Worm (Caenorhabditis elegans): ENCODE results near the gene str-44.

str-44 gene

ce11 chrIV:7190409-7190808, 13.4 kb downstream of the str-44 start:
- TF ChIP-seq dao-5 (tag; optimal IDR thresholded peaks at IDR 0.05) (no peak), him-1 (tag; optimal IDR thresholded peaks at IDR 0.05) (no peak), W03F9.2 (tag; optimal IDR thresholded peaks at IDR 0.05) (no peak)

DNA sequence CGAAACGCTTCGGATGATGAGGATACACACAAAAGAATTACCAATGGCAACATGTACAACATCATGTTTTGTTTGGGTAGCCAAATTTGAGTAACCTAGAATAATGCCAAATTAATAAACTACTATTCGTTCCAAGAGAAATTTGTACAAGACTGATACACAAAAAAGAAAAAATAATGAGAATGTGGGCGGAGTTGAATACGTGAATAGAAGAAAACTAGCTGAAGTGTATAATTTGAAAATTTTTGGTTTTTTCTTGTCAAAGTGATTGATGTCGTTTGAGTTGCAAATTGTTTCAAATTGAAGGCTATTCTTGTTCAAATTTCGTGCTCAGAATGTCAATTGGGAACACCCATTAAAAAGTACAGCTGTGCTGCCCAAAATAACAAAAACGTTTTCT, 14.8 kb downstream of the str-44 start, which contains the start of gene R13A1.5:
Gene R13A1.5, minus strand, starts transcription at position 101 of the 400 bp plus-strand sequence.
- TF ChIP-seq W03F9.2 (tag; optimal IDR thresholded peaks at IDR 0.05) (no peak), dao-5 (tag; optimal IDR thresholded peaks at IDR 0.05) (no peak), him-1 (tag; optimal IDR thresholded peaks at IDR 0.05) (no peak)

- TF ChIP-seq him-1 (tag; optimal IDR thresholded peaks at IDR 0.05) (no peak), dao-5 (tag; optimal IDR thresholded peaks at IDR 0.05) (no peak), W03F9.2 (tag; optimal IDR thresholded peaks at IDR 0.05) (no peak)
Measured at ce11 chrIV:7195734-7196133, 18.7 kb downstream of the str-44 start, which contains the start of gene best-16. TSS of gene best-16 (minus strand) at chrIV:7195834.

DNA sequence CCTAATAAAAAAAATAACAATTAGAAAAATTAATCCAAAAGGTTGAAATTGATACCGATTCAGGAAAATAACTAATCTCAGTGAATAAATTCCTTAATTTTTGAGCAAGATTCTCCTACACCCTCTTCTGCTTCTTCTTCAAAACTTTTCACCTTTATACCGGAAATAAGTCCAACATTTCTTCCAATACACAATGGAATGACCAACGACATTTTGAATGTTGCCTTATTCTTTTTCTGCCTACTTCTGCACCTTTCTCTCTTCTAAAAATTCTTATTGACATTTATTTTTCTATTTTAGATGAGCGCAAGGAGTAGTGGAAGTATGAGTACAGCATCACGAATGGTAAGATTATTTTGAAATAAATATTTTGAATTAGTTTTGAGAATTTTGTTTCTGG, 19.9 kb downstream of the str-44 start, which contains the start of gene unc-8:
Gene unc-8, plus strand, starts transcription at position 301 of the 400 bp plus-strand sequence.
- no peak for TF ChIP-seq dao-5 (tag; optimal IDR thresholded peaks at IDR 0.05)
- TF ChIP-seq W03F9.2 (tag; optimal IDR thresholded peaks at IDR 0.05): no peak
- TF ChIP-seq him-1 (tag; optimal IDR thresholded peaks at IDR 0.05): no peak

ce11 chrIV:7203696-7204095, 26.7 kb downstream of the str-44 start, which contains the start of gene R13A1.3:
TSS of gene R13A1.3 (plus strand) at chrIV:7203996.
- TF ChIP-seq W03F9.2 (tag; optimal IDR thresholded peaks at IDR 0.05) (no peak), him-1 (tag; optimal IDR thresholded peaks at IDR 0.05) (no peak), dao-5 (tag; optimal IDR thresholded peaks at IDR 0.05) (no peak)

- TF ChIP-seq dao-5 (tag; optimal IDR thresholded peaks at IDR 0.05): no peak
- no peak for TF ChIP-seq him-1 (tag; optimal IDR thresholded peaks at IDR 0.05)
- no peak for TF ChIP-seq W03F9.2 (tag; optimal IDR thresholded peaks at IDR 0.05)
Measured at ce11 chrIV:7205969-7206368, 29.0 kb downstream of the str-44 start, which contains the start of gene kcc-1. TSS of gene kcc-1 (plus strand) at chrIV:7206269.

DNA sequence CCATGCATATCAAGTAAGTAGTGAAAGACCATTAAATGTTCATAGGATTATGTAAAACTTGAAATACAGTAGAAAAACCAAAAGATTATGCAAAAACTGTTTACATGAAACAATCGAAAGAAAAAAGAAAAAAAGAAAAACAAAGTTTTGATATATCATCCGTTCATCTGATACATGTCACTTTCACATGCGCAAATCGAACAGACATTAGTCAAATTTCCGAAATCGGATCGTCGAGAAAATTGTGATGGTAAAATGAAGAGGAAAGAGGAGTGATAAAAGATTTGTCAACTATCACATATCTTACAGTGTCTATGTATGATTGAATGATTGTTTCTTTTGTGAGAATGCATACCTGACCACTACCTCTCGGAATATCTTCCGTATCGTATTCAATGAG, 32.0 kb downstream of the str-44 start:
- TF ChIP-seq dao-5 (tag; optimal IDR thresholded peaks at IDR 0.05) (no peak), him-1 (tag; optimal IDR thresholded peaks at IDR 0.05) (no peak), W03F9.2 (tag; optimal IDR thresholded peaks at IDR 0.05) (no peak)

DNA sequence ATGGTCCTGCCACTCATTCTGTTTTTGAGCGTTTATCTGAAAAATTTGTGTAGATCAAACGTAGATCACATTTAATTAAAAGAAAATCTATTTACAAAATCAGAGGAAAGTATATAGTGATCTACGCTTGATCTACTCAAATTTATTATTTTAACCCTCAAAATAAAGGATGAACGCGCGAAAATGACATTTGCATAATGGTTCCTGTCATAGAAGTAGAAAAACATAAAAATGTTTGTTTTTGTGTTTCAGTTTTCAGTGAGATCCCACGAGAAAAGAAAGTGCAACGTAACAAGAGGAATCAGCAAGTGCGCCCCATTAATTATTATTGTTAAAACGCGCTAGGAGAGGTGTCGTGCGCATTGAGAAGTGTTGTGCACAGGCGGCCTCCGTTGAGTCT, 34.3 kb downstream of the str-44 start:
- TF ChIP-seq dao-5 (tag; optimal IDR thresholded peaks at IDR 0.05): no peak
- TF ChIP-seq him-1 (tag; optimal IDR thresholded peaks at IDR 0.05): no peak
- TF ChIP-seq W03F9.2 (tag; optimal IDR thresholded peaks at IDR 0.05): no peak

ce11 chrIV:7212769-7213168, 35.8 kb downstream of the str-44 start:
- TF ChIP-seq W03F9.2 (tag; optimal IDR thresholded peaks at IDR 0.05): no peak
- no peak for TF ChIP-seq him-1 (tag; optimal IDR thresholded peaks at IDR 0.05)
- TF ChIP-seq dao-5 (tag; optimal IDR thresholded peaks at IDR 0.05): no peak

DNA sequence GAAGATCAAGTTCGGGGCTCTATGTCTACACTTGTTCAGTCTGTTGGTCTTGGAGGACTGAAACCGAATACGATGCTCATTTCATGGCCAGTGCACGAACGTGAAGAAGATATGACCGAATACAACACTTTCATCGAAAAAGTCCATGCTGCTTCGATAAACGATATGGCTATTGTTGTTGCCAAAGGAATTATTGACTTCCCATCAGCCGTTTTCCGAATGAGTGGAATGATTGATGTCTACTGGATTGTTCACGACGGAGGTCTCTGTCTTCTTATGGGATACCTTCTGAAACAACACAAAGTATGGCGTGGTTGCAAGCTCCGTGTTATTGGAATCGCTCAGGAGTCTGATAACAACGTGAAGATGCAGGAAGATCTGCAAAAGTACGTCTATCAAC, 39.2 kb downstream of the str-44 start:
- TF ChIP-seq dao-5 (tag; optimal IDR thresholded peaks at IDR 0.05): no peak
- TF ChIP-seq W03F9.2 (tag; optimal IDR thresholded peaks at IDR 0.05): no peak
- TF ChIP-seq him-1 (tag; optimal IDR thresholded peaks at IDR 0.05): no peak

ce11 chrIV:7219398-7220087, 42.6 kb downstream of the str-44 start, which contains the start of the genes glb-23 and R13A1.1:
TSS of gene glb-23 (minus strand) at chrIV:7219498.
TSS of gene R13A1.1 (plus strand) at chrIV:7220037.
- TF ChIP-seq him-1 (tag; optimal IDR thresholded peaks at IDR 0.05) (no peak), W03F9.2 (tag; optimal IDR thresholded peaks at IDR 0.05) (no peak), dao-5 (tag; optimal IDR thresholded peaks at IDR 0.05) (no peak)

- TF ChIP-seq him-1 (tag; optimal IDR thresholded peaks at IDR 0.05) (no peak), W03F9.2 (tag; optimal IDR thresholded peaks at IDR 0.05) (no peak), dao-5 (tag; optimal IDR thresholded peaks at IDR 0.05) (no peak)
Measured at ce11 chrIV:7222088-7222487, 45.1 kb downstream of the str-44 start.

ce11 chrIV:7227072-7227471, 50.1 kb downstream of the str-44 start, which contains the start of gene R13A1.10:
TSS of gene R13A1.10 (minus strand) at chrIV:7227172.
- no peak for TF ChIP-seq W03F9.2 (tag; optimal IDR thresholded peaks at IDR 0.05)
- TF ChIP-seq dao-5 (tag; optimal IDR thresholded peaks at IDR 0.05): no peak
- no peak for TF ChIP-seq him-1 (tag; optimal IDR thresholded peaks at IDR 0.05)

Measured in whole organism, L4/young adult.